Worm (Caenorhabditis elegans): ENCODE data around the gene F10G7.5.

ce11 chrII:4737348-4737747, 44.1 kb downstream of the F10G7.5 start, which contains the start of gene ctsa-1.1:
- TF ChIP-seq ceh-6 (GFP tag; optimal IDR thresholded peaks at IDR 0.05) (no peak), hlh-13 (GFP tag; optimal IDR thresholded peaks at IDR 0.05) (no peak), C38D4.7 (GFP tag; optimal IDR thresholded peaks at IDR 0.05) (no peak), lim-6 (tag; optimal IDR thresholded peaks at IDR 0.05) (no peak), ets-4 (tag; optimal IDR thresholded peaks at IDR 0.05) (no peak), elt-2 (tag; optimal IDR thresholded peaks at IDR 0.05) (no peak), npax-4 (tag; optimal IDR thresholded peaks at IDR 0.05) (no peak), ama-1 (optimal IDR thresholded peaks at IDR 0.05) (no peak), pros-1 (tag; optimal IDR thresholded peaks at IDR 0.05) (no peak), T23F11.4 (GFP tag; optimal IDR thresholded peaks at IDR 0.05) (no peak), dmd-4 (tag; optimal IDR thresholded peaks at IDR 0.05; ENCODE audit: borderline replicate concordance) (no peak), gmeb-2 (tag; optimal IDR thresholded peaks at IDR 0.05) (no peak), hlh-30 (tag; optimal IDR thresholded peaks at IDR 0.05; ENCODE audit: insufficient read depth) (no peak), fkh-10 (GFP tag; optimal IDR thresholded peaks at IDR 0.05) (no peak)
